Fruit fly (Drosophila melanogaster): Measurements from ENCODE around the gene Bub3.

Gene Bub3

dm6 chr3R:29651488-29651887 lies 23.7 kb downstream of the Bub3 start (continued):
- TF ChIP-seq rib (GFP tag; IDR thresholded peaks at IDR 0.05) = no peak
- TF ChIP-seq CG30020 (tag; optimal IDR thresholded peaks at IDR 0.05) = no peak
- TF ChIP-seq CG6854 (GFP tag; optimal IDR thresholded peaks at IDR 0.05) = peak; percentile 20
- TF ChIP-seq stc (GFP tag; IDR thresholded peaks at IDR 0.05) = no peak
- TF ChIP-seq Fer1 (GFP tag; optimal IDR thresholded peaks at IDR 0.05) = peak; percentile 74
- TF ChIP-seq run (tag; optimal IDR thresholded peaks at IDR 0.05) = no peak
- TF ChIP-seq Xbp1 (GFP tag; optimal IDR thresholded peaks at IDR 0.05) = peak; percentile 54
- TF ChIP-seq ind (GFP tag; optimal IDR thresholded peaks at IDR 0.05) = peak; percentile 43
- 0 out of 3 replicates have a peak, but pooled peaks have one; percentile 30 for TF ChIP-seq zfh1 (GFP tag; IDR thresholded peaks at IDR 0.05)
- peak; percentile 31 for TF ChIP-seq az2 (GFP tag; optimal IDR thresholded peaks at IDR 0.05)
- TF ChIP-seq gem (tag; optimal IDR thresholded peaks at IDR 0.05) = peak; percentile 52
- peak; percentile 9 for TF ChIP-seq sens (GFP tag)
- TF ChIP-seq vvl (GFP tag; IDR thresholded peaks at IDR 0.05) = peak; percentile 49; the same call in 1 of the 2 replicates
- TF ChIP-seq CG3281 (GFP tag; optimal IDR thresholded peaks at IDR 0.05) = peak; percentile 56
- peak; percentile 64 for TF ChIP-seq CG2678 (tag; optimal IDR thresholded peaks at IDR 0.05)
- TF ChIP-seq tap (tag; optimal IDR thresholded peaks at IDR 0.05) = peak; percentile 23
- TF ChIP-seq phol (tag; optimal IDR thresholded peaks at IDR 0.05) = peak; percentile 6
- TF ChIP-seq H15 (GFP tag; IDR thresholded peaks at IDR 0.05) = 0 out of 3 replicates have a peak, but pooled peaks have one; percentile 25
- peak; percentile 9 for TF ChIP-seq CG6765 (GFP tag; optimal IDR thresholded peaks at IDR 0.05)
- TF ChIP-seq sob (GFP tag; IDR thresholded peaks at IDR 0.05) = 0 out of 2 replicates have a peak, but pooled peaks have one; percentile 8
- peak; percentile 50 for TF ChIP-seq lmd (GFP tag; IDR thresholded peaks at IDR 0.05)
- peak; percentile 80 for TF ChIP-seq lab (GFP tag; optimal IDR thresholded peaks at IDR 0.05)
- peak; percentile 30; the same call in 1 of the 2 replicates for TF ChIP-seq CG14441 (GFP tag; IDR thresholded peaks at IDR 0.05)
- TF ChIP-seq NfI (GFP tag; optimal IDR thresholded peaks at IDR 0.05) = peak; percentile 30
- TF ChIP-seq ATbp (GFP tag; optimal IDR thresholded peaks at IDR 0.05) = peak; percentile 13
- TF ChIP-seq CG9817 (tag; optimal IDR thresholded peaks at IDR 0.05) = peak; percentile 24
- TF ChIP-seq dpn (GFP tag; optimal IDR thresholded peaks at IDR 0.05) = peak; percentile 1 to 34
- TF ChIP-seq CG8290 (GFP tag; optimal IDR thresholded peaks at IDR 0.05) = no peak
- TF ChIP-seq CG8290 (tag; optimal IDR thresholded peaks at IDR 0.05) = peak in 1 of 2 experiments; percentile 41
- TF ChIP-seq trem (tag; optimal IDR thresholded peaks at IDR 0.05) = no peak
- peak; percentile 12 for TF ChIP-seq Blimp-1 (GFP tag; optimal IDR thresholded peaks at IDR 0.05)
- TF ChIP-seq CG18764 (GFP tag; optimal IDR thresholded peaks at IDR 0.05) = no peak
- TF ChIP-seq hth (optimal IDR thresholded peaks at IDR 0.05) = no peak
- TF ChIP-seq E2f1 (GFP tag; IDR thresholded peaks at IDR 0.05) = peak; percentile 29; the same call in 1 of the 2 replicates
- TF ChIP-seq CG7963 (GFP tag; IDR thresholded peaks at IDR 0.05; ENCODE audit: partially characterized antibody) = no peak
- no peak for TF ChIP-seq dm (GFP tag; optimal IDR thresholded peaks at IDR 0.05)
- peak; percentile 45; the same call in 1 of the 3 replicates for TF ChIP-seq dysf (GFP tag; IDR thresholded peaks at IDR 0.05)
- 0 out of 2 replicates have a peak, but pooled peaks have one; percentile 4 for TF ChIP-seq CG14667 (GFP tag; IDR thresholded peaks at IDR 0.05)
- TF ChIP-seq otp (GFP tag; IDR thresholded peaks at IDR 0.05) = 0 out of 3 replicates have a peak, but pooled peaks have one; percentile 25
- TF ChIP-seq caup (GFP tag; optimal IDR thresholded peaks at IDR 0.05; ENCODE audit: severe bottlenecking) = peak; percentile 55
- peak; percentile 3 for TF ChIP-seq cg (GFP tag; optimal IDR thresholded peaks at IDR 0.05)
- no peak for TF ChIP-seq p53 (GFP tag; optimal IDR thresholded peaks at IDR 0.05)
- TF ChIP-seq CG5245 (GFP tag; optimal IDR thresholded peaks at IDR 0.05) = no peak
- TF ChIP-seq Nf-YA (GFP tag; IDR thresholded peaks at IDR 0.05) = 0 out of 2 replicates have a peak, but pooled peaks have one; percentile 17
- no peak for TF ChIP-seq hkb (optimal IDR thresholded peaks at IDR 0.05)
- peak; percentile 70 for TF ChIP-seq hkb (GFP tag; IDR thresholded peaks at IDR 0.05)
- TF ChIP-seq Ptx1 (GFP tag; IDR thresholded peaks at IDR 0.05) = peak; percentile 45; the same call in 1 of the 2 replicates
- TF ChIP-seq bigmax (GFP tag; optimal IDR thresholded peaks at IDR 0.05) = no peak
- peak; percentile 33 for TF ChIP-seq CG9727 (GFP tag; optimal IDR thresholded peaks at IDR 0.05)
- 0 out of 3 replicates have a peak, but pooled peaks have one; percentile 17 for TF ChIP-seq CG17361 (GFP tag; IDR thresholded peaks at IDR 0.05)
